Fruit fly (Drosophila melanogaster) whole organism: ENCODE measurements around the gene Pcif1.

Experiments
- CG8478 ChIP-seq: fragments of >200 bp; optimal IDR thresholded peaks from 2 replicates; lab custom pipeline; 2018; ENCODE audit warnings: inconsistent platforms
- Dll ChIP-seq: fragments of >200 bp; optimal IDR thresholded peaks from 2 replicates; lab custom pipeline; 2017
- EcR ChIP-seq, 2 experiments: fragments of >200 bp; optimal IDR thresholded peaks; 2 replicates each; lab custom pipeline; 2017; ENCODE audit warnings: missing biosample characterization in 2 of 2, missing genetic modification characterization in 2 of 2, missing genetic modification reagents in 2 of 2
- pan ChIP-seq: fragments of >200 bp; optimal IDR thresholded peaks from 2 replicates; lab custom pipeline; 2017
- psq ChIP-seq: fragments of >200 bp; optimal IDR thresholded peaks from 2 replicates; lab custom pipeline; 2017
- usp ChIP-seq: fragments of >200 bp; optimal IDR thresholded peaks from 2 replicates; lab custom pipeline; 2017; ENCODE audit warnings: missing biosample characterization, missing genetic modification characterization, mixed read lengths

The Pcif1 gene

DNA sequence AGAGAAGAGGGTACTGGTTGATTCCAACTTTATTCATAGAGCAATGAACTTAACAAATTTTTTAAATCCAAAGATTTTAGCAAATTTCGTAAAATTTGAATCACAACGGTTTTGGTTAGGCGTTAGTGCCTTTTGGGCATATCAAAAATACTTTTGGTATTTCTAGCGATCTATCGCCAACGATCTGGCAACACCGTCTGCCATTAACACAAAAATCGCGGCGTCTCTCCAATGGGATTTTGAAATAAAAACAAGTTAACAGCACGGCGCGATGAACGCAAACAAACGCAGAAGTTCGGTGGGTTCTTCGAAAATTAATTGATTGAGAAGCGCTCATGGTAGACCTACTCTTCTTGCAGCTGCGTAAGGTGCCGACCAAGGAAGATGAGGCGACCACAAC, 14.2 kb upstream of the Pcif1 start, which contains the start of gene Spc105R:
Gene Spc105R (plus strand): TSS at position 203 of the 400 bp plus-strand sequence.
- no peak for TF ChIP-seq pan (lab: Kevin White, UChicago)
- TF ChIP-seq usp (GFP tag; lab: Kevin White, UChicago) = no peak
- TF ChIP-seq CG8478 (lab: Kevin White, UChicago) = no peak
- no peak for TF ChIP-seq EcR (GFP tag; optimal IDR thresholded peaks at IDR 0.05; lab: Kevin White, UChicago)
- no peak for TF ChIP-seq psq (lab: Kevin White, UChicago)
- TF ChIP-seq Dll (lab: Kevin White, UChicago) = no peak

DNA sequence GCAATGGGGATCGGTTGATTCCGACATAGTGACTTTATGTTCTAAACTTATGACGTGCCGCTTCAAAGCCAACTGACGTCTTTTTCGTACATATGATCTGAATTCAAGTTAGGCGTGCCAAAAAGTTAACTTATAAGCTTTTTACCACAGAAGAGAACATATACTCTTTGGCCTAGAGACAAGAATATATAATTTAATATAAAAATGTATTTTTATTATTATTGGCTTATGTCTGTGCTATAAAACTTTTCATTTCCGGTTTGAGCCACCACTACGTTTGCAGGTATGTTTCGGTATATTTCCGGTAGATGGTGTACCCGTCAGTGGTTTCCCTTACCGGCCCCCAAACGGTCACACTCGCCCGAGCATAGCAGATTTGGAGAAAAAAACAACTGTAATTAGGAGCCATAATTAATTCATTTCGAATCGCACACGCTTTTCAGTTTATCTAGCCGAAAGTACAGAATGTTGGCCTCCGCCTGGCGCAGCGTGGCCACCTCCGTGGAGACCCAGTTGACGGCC, 12.4 kb upstream of the Pcif1 start, which contains the start of the genes CG3698 and tzn:
Gene CG3698 (minus strand): TSS at position 51 of the 522 bp plus-strand sequence.
Gene tzn (plus strand): TSS at position 321 of the 522 bp plus-strand sequence.
- no peak for TF ChIP-seq Dll (lab: Kevin White, UChicago)
- TF ChIP-seq EcR (GFP tag; optimal IDR thresholded peaks at IDR 0.05; lab: Kevin White, UChicago) = no peak
- no peak for TF ChIP-seq usp (GFP tag; lab: Kevin White, UChicago)
- TF ChIP-seq psq (lab: Kevin White, UChicago) = no peak
- TF ChIP-seq pan (lab: Kevin White, UChicago) = no peak
- TF ChIP-seq CG8478 (lab: Kevin White, UChicago) = no peak

DNA sequence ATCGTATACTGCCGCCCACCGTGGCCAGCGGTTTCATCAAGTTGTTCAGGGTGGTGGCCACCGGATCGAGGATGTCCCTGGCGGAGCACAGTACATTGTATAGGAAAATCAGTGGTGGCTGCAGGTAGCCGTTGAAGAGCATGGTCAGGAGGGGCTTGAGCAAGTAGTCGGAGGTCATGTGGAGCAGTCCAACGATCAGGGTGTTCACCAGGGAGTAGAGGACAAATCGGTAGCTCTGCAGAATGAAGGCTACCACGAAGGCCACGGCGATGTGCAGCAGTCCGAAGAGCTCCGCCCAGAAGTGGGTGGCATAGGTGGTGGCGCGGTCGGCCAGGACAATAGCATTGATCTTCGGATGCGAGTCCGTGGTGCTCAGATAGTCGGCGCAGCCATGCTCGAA, 11.4 kb upstream of the Pcif1 start:
- TF ChIP-seq EcR (GFP tag; optimal IDR thresholded peaks at IDR 0.05; lab: Kevin White, UChicago) (no peak), Dll (lab: Kevin White, UChicago) (no peak), psq (lab: Kevin White, UChicago) (no peak), pan (lab: Kevin White, UChicago) (no peak), CG8478 (lab: Kevin White, UChicago) (no peak), usp (GFP tag; lab: Kevin White, UChicago) (no peak)

DNA sequence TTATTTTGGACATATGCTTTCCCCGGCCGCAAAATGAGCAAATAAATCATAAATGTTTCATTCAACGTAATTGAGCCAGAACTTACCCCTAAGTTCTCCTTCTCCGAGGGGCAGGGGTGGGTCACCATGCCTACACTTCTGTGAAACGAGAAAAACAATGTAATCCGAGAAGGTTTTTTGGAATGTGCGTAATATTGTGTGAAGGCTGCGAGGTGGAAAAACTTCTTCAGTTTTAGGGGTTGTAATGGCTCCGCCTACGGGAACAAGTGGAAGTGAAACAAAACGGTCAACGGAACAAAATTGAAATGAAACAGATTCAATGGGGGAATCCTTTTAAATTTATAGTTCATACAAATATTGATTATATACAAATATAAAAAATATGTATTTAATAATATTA, 10.8 kb upstream of the Pcif1 start:
- TF ChIP-seq pan (lab: Kevin White, UChicago) (no peak), EcR (GFP tag; optimal IDR thresholded peaks at IDR 0.05; lab: Kevin White, UChicago) (no peak), usp (GFP tag; lab: Kevin White, UChicago) (no peak), CG8478 (lab: Kevin White, UChicago) (no peak), psq (lab: Kevin White, UChicago) (no peak), Dll (lab: Kevin White, UChicago) (no peak)

DNA sequence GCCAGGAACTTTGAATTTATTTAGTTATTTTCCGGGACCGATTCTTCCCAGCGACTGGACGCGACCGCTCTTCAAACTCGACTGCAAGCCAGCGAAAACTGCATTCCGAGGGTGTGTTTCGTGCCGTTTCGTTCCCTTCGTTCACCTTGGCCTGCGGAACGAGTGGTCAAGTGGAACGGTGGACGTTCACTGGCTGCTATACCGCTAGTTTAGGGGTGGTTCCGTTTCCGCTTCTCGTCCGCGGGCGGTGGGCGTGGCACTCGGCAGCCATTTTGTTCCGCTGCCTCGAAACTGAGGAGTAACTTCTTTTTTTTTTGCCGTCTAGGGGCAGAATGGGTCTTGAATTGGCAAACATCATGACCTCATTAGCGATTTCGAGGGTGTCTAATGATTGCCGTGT, 6.7 kb upstream of the Pcif1 start, which contains the start of gene Six4:
Gene Six4 (minus strand): TSS at position 85 of the 400 bp plus-strand sequence.
- TF ChIP-seq CG8478 (lab: Kevin White, UChicago) (no peak), EcR (GFP tag; optimal IDR thresholded peaks at IDR 0.05; lab: Kevin White, UChicago) (no peak), usp (GFP tag; lab: Kevin White, UChicago) (no peak), Dll (lab: Kevin White, UChicago) (no peak), pan (lab: Kevin White, UChicago) (no peak)

DNA sequence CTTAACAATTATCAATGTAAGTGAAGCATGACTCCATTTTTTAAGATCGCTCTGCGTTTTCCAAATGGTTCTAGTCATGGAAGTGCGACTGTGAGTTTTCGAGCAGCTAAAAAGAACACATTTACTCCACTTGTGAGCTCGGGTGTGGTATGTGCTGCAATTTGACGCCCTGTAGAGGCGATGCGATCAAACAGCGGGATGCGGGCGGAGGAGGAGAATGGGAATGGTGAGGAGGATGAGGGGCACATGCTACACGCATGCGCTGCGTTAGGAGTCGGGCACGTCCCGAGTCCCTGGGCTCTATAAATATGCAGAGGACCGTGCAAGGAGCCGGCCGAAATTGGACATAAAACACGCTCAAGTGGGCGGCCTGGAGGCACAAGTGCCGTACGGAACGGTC, 3.3 kb upstream of the Pcif1 start:
- TF ChIP-seq Dll (lab: Kevin White, UChicago) = no peak
- TF ChIP-seq usp (GFP tag; lab: Kevin White, UChicago) = no peak
- TF ChIP-seq CG8478 (lab: Kevin White, UChicago) = no peak
- no peak for TF ChIP-seq pan (lab: Kevin White, UChicago)
- no peak for TF ChIP-seq EcR (GFP tag; optimal IDR thresholded peaks at IDR 0.05; lab: Kevin White, UChicago)
- TF ChIP-seq psq (lab: Kevin White, UChicago) = no peak

DNA sequence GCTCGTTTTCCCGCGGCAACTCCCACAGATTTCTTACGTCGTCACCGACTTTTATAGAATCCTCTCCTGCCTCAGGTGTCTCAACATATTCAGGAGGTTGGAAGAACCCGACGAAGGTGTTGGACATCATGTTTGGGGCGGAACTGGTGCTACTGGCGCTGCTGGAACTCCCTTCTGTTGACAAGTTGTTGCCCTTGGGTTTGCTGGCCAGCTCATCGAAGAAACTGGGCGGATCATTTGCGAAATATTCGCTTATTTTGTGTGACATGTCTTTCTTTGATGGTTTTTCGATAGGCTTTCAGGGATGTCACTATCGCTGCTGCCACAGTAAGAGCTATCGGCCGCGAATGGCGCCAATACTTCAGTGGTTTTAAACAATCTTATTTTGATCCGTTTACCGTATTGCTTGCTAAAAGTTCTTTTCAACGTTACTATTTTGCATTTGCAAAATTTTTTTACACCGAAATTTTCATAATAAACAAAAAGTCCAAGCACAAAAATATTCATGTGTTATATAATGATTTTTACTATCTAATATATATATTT, 1.9 kb upstream of the Pcif1 start, which contains the start of gene CG11396:
Gene CG11396 (minus strand): TSS at position 303 of the 546 bp plus-strand sequence.
- no peak for TF ChIP-seq usp (GFP tag; lab: Kevin White, UChicago)
- no peak for TF ChIP-seq CG8478 (lab: Kevin White, UChicago)
- TF ChIP-seq Dll (lab: Kevin White, UChicago) = no peak
- TF ChIP-seq pan (lab: Kevin White, UChicago) = no peak
- no peak for TF ChIP-seq psq (lab: Kevin White, UChicago)
- no peak for TF ChIP-seq EcR (GFP tag; optimal IDR thresholded peaks at IDR 0.05; lab: Kevin White, UChicago)

DNA sequence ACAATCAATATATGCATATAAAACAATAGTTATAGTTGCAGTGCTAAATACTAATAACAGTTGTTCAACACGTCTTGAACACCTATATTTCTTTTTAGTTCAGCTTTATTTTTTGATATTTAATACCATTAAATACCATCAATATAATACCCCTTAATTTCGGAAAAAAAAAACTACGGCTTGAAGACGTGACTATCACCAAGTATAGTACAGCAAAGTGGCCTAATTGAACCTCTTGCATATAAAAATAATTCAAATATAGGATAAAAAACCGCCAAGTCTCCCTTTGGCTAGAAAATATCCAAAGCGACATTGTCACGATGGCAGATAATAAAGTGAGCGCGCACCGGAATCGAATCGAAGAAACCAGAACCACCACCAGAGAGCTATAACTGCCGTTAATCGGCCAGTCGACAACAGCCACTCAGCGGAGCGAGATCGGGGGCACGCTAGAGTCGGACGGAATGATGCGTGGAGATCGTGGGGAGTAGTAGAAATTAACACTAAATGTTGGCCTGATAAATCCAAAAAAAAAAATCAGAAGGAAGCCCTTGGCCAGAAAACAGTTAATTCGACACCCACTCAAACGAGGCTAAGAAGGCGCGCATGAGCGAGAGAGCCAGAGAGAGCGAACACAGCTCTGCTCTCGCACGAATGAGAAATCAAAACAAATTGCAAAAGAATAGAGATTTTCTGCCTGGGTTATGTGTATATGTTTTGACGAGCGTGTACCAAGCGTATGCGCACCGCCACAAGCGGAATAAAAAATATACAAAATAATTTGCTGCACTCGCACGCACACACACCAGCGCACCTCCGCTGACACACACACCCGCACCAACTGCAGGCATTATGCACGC, 955 bp downstream of the Pcif1 start:
- TF ChIP-seq EcR (GFP tag; optimal IDR thresholded peaks at IDR 0.05; lab: Kevin White, UChicago) (no peak), CG8478 (lab: Kevin White, UChicago) (no peak), psq (lab: Kevin White, UChicago) (no peak), Dll (lab: Kevin White, UChicago) (peak; percentile 93)

DNA sequence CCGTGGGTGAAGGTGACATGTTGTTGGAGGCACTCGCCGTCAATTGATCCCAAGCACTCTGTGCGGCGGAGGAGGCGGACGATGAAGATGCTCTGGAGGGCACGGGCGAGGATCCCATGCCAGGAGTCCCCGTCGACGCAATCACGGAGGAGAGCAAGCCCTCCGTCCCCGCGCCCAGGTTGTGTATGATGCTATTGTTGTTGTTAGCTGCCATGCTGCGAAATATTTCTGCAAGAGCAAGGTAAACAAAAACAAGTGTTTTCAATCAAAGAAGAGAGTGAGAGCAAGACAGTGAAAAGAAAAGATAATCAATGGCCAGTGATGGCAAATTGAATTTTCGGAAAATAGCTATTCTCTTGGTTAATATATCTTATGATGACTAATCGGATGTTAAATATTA, 1.6 kb downstream of the Pcif1 start:
- TF ChIP-seq usp (GFP tag; lab: Kevin White, UChicago) (no peak), EcR (GFP tag; optimal IDR thresholded peaks at IDR 0.05; lab: Kevin White, UChicago) (no peak), Dll (lab: Kevin White, UChicago) (peak; percentile 16)

DNA sequence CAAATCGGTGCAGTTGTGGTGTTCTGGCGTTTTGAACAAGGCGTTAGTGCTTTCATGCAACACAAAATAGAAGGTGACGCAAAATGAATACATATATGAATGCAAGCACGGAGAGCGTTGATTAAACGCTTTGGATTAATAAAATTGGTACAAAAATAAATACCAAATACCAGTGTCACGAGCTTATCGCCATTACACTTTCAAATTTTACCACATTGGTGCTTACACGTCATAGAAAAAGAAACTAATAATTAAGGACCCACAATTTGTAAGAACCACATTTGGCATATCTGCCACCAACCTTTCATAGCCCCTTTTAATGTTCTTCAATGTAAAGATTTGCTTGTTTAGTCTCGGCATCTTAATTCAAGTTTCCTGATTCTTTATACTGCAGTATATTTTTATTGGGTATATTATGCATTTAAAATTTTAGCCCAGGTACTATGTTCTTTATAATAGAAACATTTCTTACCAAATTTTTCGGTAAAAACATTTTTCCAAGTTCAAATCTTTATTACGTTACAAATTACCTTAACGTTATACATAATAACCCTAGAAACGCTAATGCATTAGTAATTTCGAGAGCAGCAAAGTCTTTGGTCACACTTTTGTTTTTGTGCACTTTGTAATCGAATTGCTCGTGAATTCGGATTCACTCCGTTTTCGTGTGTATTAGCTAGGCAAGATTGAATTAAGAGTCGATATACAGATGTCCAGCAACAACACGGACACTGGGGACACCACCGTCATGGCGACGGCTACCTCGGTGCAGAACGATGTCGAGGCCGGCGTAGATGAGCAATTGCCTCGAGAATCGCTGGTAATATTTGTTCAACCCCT, 7.6 kb downstream of the Pcif1 start, which contains the start of the genes Pex16 and Pex14:
Gene Pex16 (minus strand): TSS at position 41 of the 840 bp plus-strand sequence.
Gene Pex14 (plus strand): TSS at position 576 of the 840 bp plus-strand sequence.
- TF ChIP-seq EcR (GFP tag; optimal IDR thresholded peaks at IDR 0.05; lab: Kevin White, UChicago) (no peak), Dll (lab: Kevin White, UChicago) (no peak), pan (lab: Kevin White, UChicago) (no peak), usp (GFP tag; lab: Kevin White, UChicago) (no peak), psq (lab: Kevin White, UChicago) (no peak), CG8478 (lab: Kevin White, UChicago) (no peak)
